Worm (Caenorhabditis elegans): ENCODE measurements around the gene sel-5.

Gene sel-5

ce11 chrIII:4548739-4549138, 29.5 kb downstream of the sel-5 start, which contains the start of gene M88.4:
Gene M88.4 (plus strand): TSS chrIII:4549039.
- TF ChIP-seq sup-37 (GFP tag; optimal IDR thresholded peaks at IDR 0.05) (no peak), ceh-88 (GFP tag; IDR thresholded peaks at IDR 0.05) (no peak), unc-62 (GFP tag; optimal IDR thresholded peaks at IDR 0.05) (no peak), nhr-84 (tag; optimal IDR thresholded peaks at IDR 0.05) (no peak), hlh-4 (tag; optimal IDR thresholded peaks at IDR 0.05) (no peak), nhr-28 (tag; optimal IDR thresholded peaks at IDR 0.05) (no peak), nhr-47 (tag; optimal IDR thresholded peaks at IDR 0.05) (no peak), irx-1 (tag; optimal IDR thresholded peaks at IDR 0.05) (no peak), nhr-20 (tag; optimal IDR thresholded peaks at IDR 0.05) (no peak), swsn-7 (tag; optimal IDR thresholded peaks at IDR 0.05) (no peak)

DNA sequence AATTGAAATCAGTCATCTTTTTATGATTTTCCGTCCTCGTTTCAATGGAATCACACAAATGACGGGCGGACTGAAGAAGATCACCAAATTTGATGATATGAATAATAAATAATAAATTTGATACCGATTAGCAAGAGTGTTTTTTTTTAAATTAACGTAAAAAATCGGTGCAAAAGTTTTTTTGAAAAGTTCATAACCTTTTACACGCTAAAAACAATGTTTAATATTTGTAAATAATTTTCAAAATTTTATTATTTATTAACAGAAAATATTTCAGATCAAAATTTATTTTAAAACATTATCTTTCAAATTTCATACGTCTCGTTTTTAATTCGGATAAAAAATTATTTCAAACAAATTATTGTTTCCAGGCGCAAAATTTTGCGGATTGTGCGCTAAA, 33.3 kb downstream of the sel-5 start, which contains the start of gene M88.3:
Gene M88.3 (minus strand): TSS at position 101 of the 400 bp plus-strand sequence.
- no peak for TF ChIP-seq nhr-71 (tag; optimal IDR thresholded peaks at IDR 0.05)
- no peak for TF ChIP-seq sptf-1 (tag; optimal IDR thresholded peaks at IDR 0.05)
- TF ChIP-seq skn-1 (tag; optimal IDR thresholded peaks at IDR 0.05): no peak
- no peak for TF ChIP-seq nhr-84 (tag; optimal IDR thresholded peaks at IDR 0.05)
- no peak for TF ChIP-seq lin-14 (GFP tag; optimal IDR thresholded peaks at IDR 0.05)
- TF ChIP-seq zip-4 (GFP tag; optimal IDR thresholded peaks at IDR 0.05): no peak
- TF ChIP-seq fkh-10 (GFP tag; optimal IDR thresholded peaks at IDR 0.05): no peak
- no peak for TF ChIP-seq jun-1 (tag; optimal IDR thresholded peaks at IDR 0.05)
- TF ChIP-seq pag-3 (tag; optimal IDR thresholded peaks at IDR 0.05; ENCODE audit: borderline replicate concordance, insufficient read depth): no peak
- TF ChIP-seq fos-1 (tag; optimal IDR thresholded peaks at IDR 0.05): no peak

DNA sequence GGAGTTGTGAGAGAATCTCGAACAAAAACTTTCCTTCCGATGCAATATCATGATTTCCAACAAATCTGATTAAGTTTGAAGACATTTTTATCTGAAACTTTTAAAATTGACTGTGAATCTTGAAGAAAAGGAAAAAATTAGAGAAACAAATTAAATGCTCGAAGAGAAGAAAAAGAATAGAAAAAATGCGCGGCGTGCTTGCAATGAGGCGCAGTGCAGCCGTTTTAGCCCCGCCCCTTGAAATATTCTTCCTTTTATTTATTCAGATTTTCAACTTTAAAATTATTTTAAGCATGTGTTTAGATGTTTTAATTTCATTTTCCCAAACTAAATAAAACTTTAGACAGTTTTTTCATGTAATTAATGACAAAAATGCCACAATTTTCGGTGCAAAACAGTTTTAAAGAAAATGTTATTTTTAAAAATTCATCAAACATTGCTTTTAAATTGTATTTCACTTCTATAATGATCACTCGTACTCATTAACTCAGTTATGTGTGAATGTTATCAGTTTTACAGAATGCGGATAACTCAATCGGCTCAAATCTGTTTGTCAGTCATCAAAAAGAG, 35.8 kb downstream of the sel-5 start, which contains the start of the genes mrps-34 and cisd-3.1:
Gene mrps-34 (minus strand): TSS at position 91 of the 570 bp plus-strand sequence.
Gene cisd-3.1 (plus strand): TSS at position 520 of the 570 bp plus-strand sequence.
- no peak for TF ChIP-seq ceh-8 (GFP tag; optimal IDR thresholded peaks at IDR 0.05)
- no peak for TF ChIP-seq lin-15B (tag; optimal IDR thresholded peaks at IDR 0.05)
- no peak for TF ChIP-seq elt-3 (tag; optimal IDR thresholded peaks at IDR 0.05)
- TF ChIP-seq aha-1 (tag; optimal IDR thresholded peaks at IDR 0.05): no peak
- TF ChIP-seq aly-2 (tag; optimal IDR thresholded peaks at IDR 0.05): no peak
- peak in 2 of 3 experiments; percentile 7 to 31 for TF ChIP-seq dpl-1 (GFP tag; optimal IDR thresholded peaks at IDR 0.05)
- peak in 1 of 2 experiments; percentile 57 for TF ChIP-seq lsy-2 (tag; optimal IDR thresholded peaks at IDR 0.05)
- no peak for TF ChIP-seq elt-2 (tag; optimal IDR thresholded peaks at IDR 0.05)
- no peak for TF ChIP-seq ceh-88 (GFP tag; IDR thresholded peaks at IDR 0.05)
- TF ChIP-seq hlh-4 (tag; optimal IDR thresholded peaks at IDR 0.05): no peak
- no peak for TF ChIP-seq fos-1 (tag; optimal IDR thresholded peaks at IDR 0.05)
- peak; percentile 7 for TF ChIP-seq xbp-1 (tag; optimal IDR thresholded peaks at IDR 0.05)
- no peak for TF ChIP-seq unc-130 (tag; optimal IDR thresholded peaks at IDR 0.05)
- no peak for TF ChIP-seq lin-13 (GFP tag; optimal IDR thresholded peaks at IDR 0.05)
- TF ChIP-seq blmp-1 (tag; optimal IDR thresholded peaks at IDR 0.05): no peak
- TF ChIP-seq egl-27 (tag; optimal IDR thresholded peaks at IDR 0.05): no peak
- no peak for TF ChIP-seq nhr-12 (tag; optimal IDR thresholded peaks at IDR 0.05)
- TF ChIP-seq nhr-28 (tag; optimal IDR thresholded peaks at IDR 0.05): no peak
- no peak for TF ChIP-seq snpc-4 (tag; optimal IDR thresholded peaks at IDR 0.05)
- no peak for TF ChIP-seq sup-37 (GFP tag; optimal IDR thresholded peaks at IDR 0.05)
- TF ChIP-seq lin-14 (GFP tag; optimal IDR thresholded peaks at IDR 0.05): no peak
- no peak for TF ChIP-seq nhr-11 (tag; optimal IDR thresholded peaks at IDR 0.05)
- TF ChIP-seq nhr-47 (tag; optimal IDR thresholded peaks at IDR 0.05): no peak
- TF ChIP-seq snu-23 (GFP tag; optimal IDR thresholded peaks at IDR 0.05): peak; percentile 19
- TF ChIP-seq C04F5.9 (tag; optimal IDR thresholded peaks at IDR 0.05): no peak
- TF ChIP-seq ztf-11 (tag; optimal IDR thresholded peaks at IDR 0.05): no peak
- TF ChIP-seq nhr-237 (tag; optimal IDR thresholded peaks at IDR 0.05): no peak
- no peak for TF ChIP-seq fkh-10 (GFP tag; optimal IDR thresholded peaks at IDR 0.05)
- no peak for TF ChIP-seq mdl-1 (tag; optimal IDR thresholded peaks at IDR 0.05)
- no peak for TF ChIP-seq mef-2 (tag; optimal IDR thresholded peaks at IDR 0.05)
- peak; percentile 7 to 27 for TF ChIP-seq efl-1 (optimal IDR thresholded peaks at IDR 0.05)
- TF ChIP-seq efl-1 (GFP tag; optimal IDR thresholded peaks at IDR 0.05 in 1 of 2): peak in 1 of 2 experiments; percentile 14
- no peak for TF ChIP-seq grh-1 (GFP tag; IDR thresholded peaks at IDR 0.05)
- peak; percentile 8 for TF ChIP-seq F16B12.6 (tag; optimal IDR thresholded peaks at IDR 0.05)
- no peak for TF ChIP-seq tbx-2 (tag; optimal IDR thresholded peaks at IDR 0.05)
- no peak for TF ChIP-seq fkh-4 (tag; optimal IDR thresholded peaks at IDR 0.05; ENCODE audit: borderline replicate concordance)
- TF ChIP-seq jun-1 (tag; optimal IDR thresholded peaks at IDR 0.05): no peak
- no peak for TF ChIP-seq unc-30 (tag; optimal IDR thresholded peaks at IDR 0.05)
- TF ChIP-seq nhr-85 (tag): no peak
